Fruit fly (Drosophila melanogaster): ENCODE results near the gene Or2a.

Gene Or2a

DNA sequence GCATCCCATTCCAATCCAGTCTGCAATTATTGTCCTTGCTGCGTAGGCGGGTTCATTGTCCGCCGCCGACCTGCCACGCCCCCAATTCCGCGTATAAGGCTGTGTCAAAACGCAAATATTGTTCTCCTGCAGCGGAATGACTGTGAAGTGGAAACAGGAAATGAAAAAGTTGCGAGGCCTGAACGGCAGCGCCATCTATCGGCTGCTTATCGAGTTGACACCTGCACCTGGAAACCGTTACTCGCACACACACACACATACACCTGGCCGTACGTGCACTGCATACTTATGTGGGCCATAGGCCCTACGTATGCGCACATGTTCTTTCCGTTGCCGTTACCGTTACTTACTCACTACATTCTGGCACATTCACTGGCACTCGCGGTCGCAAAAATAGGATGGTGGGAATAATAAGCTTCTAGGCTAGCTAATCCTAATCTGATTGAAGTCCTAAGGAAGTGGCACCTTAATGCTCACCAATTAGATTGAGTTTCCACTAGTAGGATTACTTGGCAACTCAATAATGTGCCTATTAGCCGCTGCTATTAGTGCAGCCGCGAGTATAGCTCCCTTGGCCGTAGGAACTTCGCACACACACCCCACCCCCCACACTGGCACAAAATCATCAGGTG is 12.7 kb downstream of the Or2a start (continued):
- TF ChIP-seq ken (GFP tag; IDR thresholded peaks at IDR 0.05) (no peak), CG14710 (tag; optimal IDR thresholded peaks at IDR 0.05) (no peak), CG6765 (GFP tag; optimal IDR thresholded peaks at IDR 0.05) (peak; percentile 2), CTCF (GFP tag; optimal IDR thresholded peaks at IDR 0.05) (peak; percentile 84), CG8290 (GFP tag; optimal IDR thresholded peaks at IDR 0.05) (no peak), CG8290 (tag; optimal IDR thresholded peaks at IDR 0.05) (peak in 1 of 2 experiments; percentile 28), Ets65A (GFP tag) (peak; percentile 48), Fer1 (GFP tag; optimal IDR thresholded peaks at IDR 0.05) (peak; percentile 18), CG2712 (tag; optimal IDR thresholded peaks at IDR 0.05) (no peak), zen (tag; optimal IDR thresholded peaks at IDR 0.05) (no peak), pros (GFP tag; optimal IDR thresholded peaks at IDR 0.05) (no peak), CG14667 (GFP tag; IDR thresholded peaks at IDR 0.05) (no peak), CG9727 (GFP tag; optimal IDR thresholded peaks at IDR 0.05) (peak; percentile 4), Chrac-16 (GFP tag; optimal IDR thresholded peaks at IDR 0.05) (no peak), lab (GFP tag; optimal IDR thresholded peaks at IDR 0.05) (peak; percentile 56), Hr51 (GFP tag; optimal IDR thresholded peaks at IDR 0.05) (peak in 1 of 2 experiments; percentile 8), dysf (GFP tag; IDR thresholded peaks at IDR 0.05) (0 out of 3 replicates have a peak, but pooled peaks have one; percentile 25), Drgx (GFP tag; IDR thresholded peaks at IDR 0.05) (peak; percentile 41; the same call in 1 of the 2 replicates), Ets97D (GFP tag; optimal IDR thresholded peaks at IDR 0.05) (peak; percentile 54)

- peak; percentile 49 for TF ChIP-seq Deaf1 (tag; optimal IDR thresholded peaks at IDR 0.05)
- TF ChIP-seq CG15514 (GFP tag; optimal IDR thresholded peaks at IDR 0.05) = peak; percentile 9
- TF ChIP-seq onecut (GFP tag; IDR thresholded peaks at IDR 0.05) = peak; percentile 73
- peak; percentile 81 for TF ChIP-seq ewg (GFP tag; optimal IDR thresholded peaks at IDR 0.05)
- TF ChIP-seq Kr (GFP tag; optimal IDR thresholded peaks at IDR 0.05) = no peak
- TF ChIP-seq Dll (GFP tag; IDR thresholded peaks at IDR 0.05; ENCODE audit: partially characterized antibody) = no peak
Observed at dm6 chrX:2259763-2260162, 13.7 kb downstream of the Or2a start, which contains the start of gene CG3078. Gene CG3078, minus strand, starts transcription at chrX:2259863.

dm6 chrX:2262511-2262910 is 16.5 kb downstream of the Or2a start, which contains the start of the genes temp and CG3071:
Gene temp, minus strand, starts transcription at chrX:2262515.
Gene CG3071, plus strand, starts transcription at chrX:2262837.
- no peak for TF ChIP-seq dan (GFP tag; IDR thresholded peaks at IDR 0.05)
- TF ChIP-seq nerfin-2 (GFP tag; IDR thresholded peaks at IDR 0.05; ENCODE audit: partially characterized antibody) = no peak
- TF ChIP-seq CG3847 (GFP tag; IDR thresholded peaks at IDR 0.05) = peak; percentile 75
- TF ChIP-seq unc-4 (GFP tag; IDR thresholded peaks at IDR 0.05; ENCODE audit: partially characterized antibody) = no peak
- TF ChIP-seq exex (tag; optimal IDR thresholded peaks at IDR 0.05) = peak; percentile 24
- peak; percentile 59 for TF ChIP-seq Meics (GFP tag; optimal IDR thresholded peaks at IDR 0.05)
- no peak for TF ChIP-seq CG5953 (GFP tag; IDR thresholded peaks at IDR 0.05)
- no peak; the same call in none of the 2 replicates for TF ChIP-seq slbo (GFP tag; IDR thresholded peaks at IDR 0.05)
- peak; percentile 81 for TF ChIP-seq CG12391 (tag; optimal IDR thresholded peaks at IDR 0.05)
- no peak for TF ChIP-seq gcm2 (GFP tag; optimal IDR thresholded peaks at IDR 0.05)
- TF ChIP-seq emc (GFP tag; optimal IDR thresholded peaks at IDR 0.05) = no peak
- peak; percentile 49; the same call in 2 of the 3 replicates for TF ChIP-seq Dbx (GFP tag; IDR thresholded peaks at IDR 0.05)
- no peak for TF ChIP-seq HmgD (GFP tag; optimal IDR thresholded peaks at IDR 0.05)
- TF ChIP-seq CG11398 (GFP tag; optimal IDR thresholded peaks at IDR 0.05) = no peak
- no peak for TF ChIP-seq Lim3 (GFP tag; IDR thresholded peaks at IDR 0.05)
- TF ChIP-seq pfk (GFP tag; optimal IDR thresholded peaks at IDR 0.05) = no peak
- no peak for TF ChIP-seq pan (optimal IDR thresholded peaks at IDR 0.05)
- TF ChIP-seq pan (GFP tag; optimal IDR thresholded peaks at IDR 0.05 in 1 of 2, IDR thresholded peaks at IDR 0.05 in 1 of 2) = peak in 1 of 2 experiments; percentile 39
- TF ChIP-seq schlank (tag; optimal IDR thresholded peaks at IDR 0.05) = no peak
- TF ChIP-seq CG15601 (tag; optimal IDR thresholded peaks at IDR 0.05) = peak; percentile 63
- no peak for TF ChIP-seq org-1 (GFP tag; optimal IDR thresholded peaks at IDR 0.05)
- peak; percentile 37 for TF ChIP-seq Usf (GFP tag; optimal IDR thresholded peaks at IDR 0.05)
- no peak for TF ChIP-seq Lhr (GFP tag; optimal IDR thresholded peaks at IDR 0.05)
- no peak for TF ChIP-seq D (optimal IDR thresholded peaks at IDR 0.05)
- peak; percentile 23 for TF ChIP-seq D (GFP tag; optimal IDR thresholded peaks at IDR 0.05)
